Worm (Caenorhabditis elegans) whole organism, late embryonic: ENCODE data around the gene basl-1.

ENCODE experiments used
- C08G9.2 ChIP-seq: sonication (generic microtip); optimal IDR thresholded peaks from 2 replicates; lab custom pipeline; 2016; ENCODE audit warnings: mild to moderate bottlenecking, missing genetic modification characterization, moderate library complexity, missing compliant biosample characterization
- C38D4.7 ChIP-seq: fragments of 200-800 bp; sonication (Bioruptor generic); optimal IDR thresholded peaks from 2 replicates; lab custom pipeline; 2018; ENCODE audit warnings: mild to moderate bottlenecking, missing genetic modification characterization, moderate library complexity, missing compliant biosample characterization
- F13H6.1 ChIP-seq: sonication (generic microtip); optimal IDR thresholded peaks from 2 replicates; lab custom pipeline; 2016; ENCODE audit warnings: missing genetic modification characterization, missing compliant biosample characterization
- K02D7.2 ChIP-seq: sonication (generic microtip); optimal IDR thresholded peaks from 2 replicates; lab custom pipeline; 2017; ENCODE audit warnings: mild to moderate bottlenecking, missing genetic modification characterization, missing compliant biosample characterization
- T23F11.4 ChIP-seq: fragments of 200-800 bp; sonication (Bioruptor generic); optimal IDR thresholded peaks from 2 replicates; lab custom pipeline; 2018; ENCODE audit warnings: mild to moderate bottlenecking, missing genetic modification characterization, missing compliant biosample characterization
- Y22D7AL.16 ChIP-seq: sonication (generic microtip); optimal IDR thresholded peaks from 2 replicates; lab custom pipeline; 2016; ENCODE audit warnings: missing genetic modification characterization, missing compliant biosample characterization
- ahr-1 ChIP-seq: sonication (generic microtip); optimal IDR thresholded peaks from 2 replicates; lab custom pipeline; 2016; ENCODE audit warnings: missing genetic modification characterization, missing compliant biosample characterization
- ama-1 ChIP-seq: fragments of 150-350 bp; optimal IDR thresholded peaks from 2 replicates; lab custom pipeline; 2014
- ceh-18 ChIP-seq: sonication (generic microtip); optimal IDR thresholded peaks from 2 replicates; lab custom pipeline; 2016; ENCODE audit warnings: missing genetic modification characterization, missing compliant biosample characterization
- ceh-19 ChIP-seq: fragments of 200-800 bp; sonication (Bioruptor generic); optimal IDR thresholded peaks from 2 replicates; lab custom pipeline; 2018; ENCODE audit warnings: mild to moderate bottlenecking, missing genetic modification characterization, missing compliant biosample characterization
- ceh-2 ChIP-seq: sonication (generic microtip); optimal IDR thresholded peaks from 2 replicates; lab custom pipeline; 2016; ENCODE audit warnings: missing genotype, missing genetic modification characterization, missing compliant biosample characterization
- ceh-22 ChIP-seq: sonication (generic microtip); optimal IDR thresholded peaks from 2 replicates; lab custom pipeline; 2017; ENCODE audit warnings: missing biosample characterization, missing genetic modification characterization
- ceh-30 ChIP-seq: fragments of 150-350 bp; optimal IDR thresholded peaks from 2 replicates; lab custom pipeline; 2014; ENCODE audit warnings: missing biosample characterization, missing genetic modification characterization
- ceh-31 ChIP-seq: sonication (generic microtip); optimal IDR thresholded peaks from 2 replicates; lab custom pipeline; 2016; ENCODE audit warnings: missing genetic modification characterization, missing compliant biosample characterization
- ceh-48 ChIP-seq: sonication (generic microtip); optimal IDR thresholded peaks from 2 replicates; lab custom pipeline; 2016; ENCODE audit warnings: missing genetic modification characterization, inconsistent platforms, missing compliant biosample characterization
- ceh-6 ChIP-seq: fragments of 200-800 bp; sonication (Bioruptor generic); optimal IDR thresholded peaks from 2 replicates; lab custom pipeline; 2018; ENCODE audit warnings: mild to moderate bottlenecking, missing genetic modification characterization, missing compliant biosample characterization
- ceh-9 ChIP-seq: sonication (generic microtip); optimal IDR thresholded peaks from 2 replicates; lab custom pipeline; 2016; ENCODE audit warnings: mild to moderate bottlenecking, missing genetic modification characterization, inconsistent platforms, missing compliant biosample characterization
- dmd-4 ChIP-seq: sonication (generic microtip); optimal IDR thresholded peaks from 2 replicates; lab custom pipeline; 2016; ENCODE audit warnings: borderline replicate concordance, missing genetic modification characterization, missing compliant biosample characterization
- dve-1 ChIP-seq: sonication (generic microtip); optimal IDR thresholded peaks from 2 replicates; lab custom pipeline; 2017; ENCODE audit warnings: antibody characterized with exemption, mild to moderate bottlenecking, missing genetic modification characterization, missing compliant biosample characterization
- fax-1 ChIP-seq: sonication (generic microtip); optimal IDR thresholded peaks from 2 replicates; lab custom pipeline; 2016; ENCODE audit warnings: missing genotype, missing genetic modification characterization, missing compliant biosample characterization
- gmeb-2 ChIP-seq: sonication (generic microtip); optimal IDR thresholded peaks from 2 replicates; lab custom pipeline; 2016; ENCODE audit warnings: missing genetic modification characterization, inconsistent platforms, missing compliant biosample characterization
- hlh-15 ChIP-seq: sonication (generic microtip); optimal IDR thresholded peaks from 2 replicates; lab custom pipeline; 2016; ENCODE audit warnings: missing genetic modification characterization, missing compliant biosample characterization
- hlh-30 ChIP-seq: sonication (generic microtip); optimal IDR thresholded peaks from 2 replicates; lab custom pipeline; 2017; ENCODE audit warnings: antibody characterized with exemption, missing genetic modification characterization, missing compliant biosample characterization; ENCODE audit not compliant: insufficient read depth
- hlh-6 ChIP-seq: sonication (generic microtip); optimal IDR thresholded peaks from 2 replicates; lab custom pipeline; 2016; ENCODE audit warnings: missing genotype, missing genetic modification characterization, missing compliant biosample characterization
- hlh-8 ChIP-seq: sonication (generic microtip); optimal IDR thresholded peaks from 2 replicates; lab custom pipeline; 2016; ENCODE audit warnings: missing genotype, missing genetic modification characterization, missing compliant biosample characterization
- lim-6 ChIP-seq: sonication (generic microtip); optimal IDR thresholded peaks from 2 replicates; lab custom pipeline; 2016; ENCODE audit warnings: missing genetic modification characterization, missing compliant biosample characterization
- lin-11 ChIP-seq: fragments of 200-800 bp; sonication (Bioruptor generic); optimal IDR thresholded peaks from 2 replicates; lab custom pipeline; 2018; ENCODE audit warnings: mild to moderate bottlenecking, missing genetic modification characterization, missing compliant biosample characterization
- madf-2 ChIP-seq: sonication (generic microtip); optimal IDR thresholded peaks from 2 replicates; lab custom pipeline; 2017; ENCODE audit warnings: missing genetic modification characterization, missing compliant biosample characterization
- mec-3 ChIP-seq: sonication (generic microtip); optimal IDR thresholded peaks from 2 replicates; lab custom pipeline; 2016; ENCODE audit warnings: borderline replicate concordance, missing genetic modification characterization, missing compliant biosample characterization
- nfya-1 ChIP-seq: sonication (generic microtip); optimal IDR thresholded peaks from 2 replicates; lab custom pipeline; 2017; ENCODE audit warnings: missing genetic modification characterization, mild to moderate bottlenecking, missing compliant biosample characterization, antibody characterized with exemption, moderate library complexity
- nhr-11 ChIP-seq: fragments of 150-350 bp; optimal IDR thresholded peaks from 2 replicates; lab custom pipeline; 2014; ENCODE audit warnings: missing biosample characterization, missing genetic modification characterization
- nhr-232 ChIP-seq: sonication (generic microtip); optimal IDR thresholded peaks from 2 replicates; lab custom pipeline; 2016; ENCODE audit warnings: missing genetic modification characterization, missing compliant biosample characterization
- odd-2 ChIP-seq: sonication (generic microtip); optimal IDR thresholded peaks from 2 replicates; lab custom pipeline; 2017; ENCODE audit warnings: antibody characterized with exemption, mild to moderate bottlenecking, missing genetic modification characterization, missing compliant biosample characterization
- pat-9 ChIP-seq: fragments of 200-800 bp; sonication (Bioruptor generic); optimal IDR thresholded peaks from 2 replicates; lab custom pipeline; 2018; ENCODE audit warnings: mild to moderate bottlenecking, missing genetic modification characterization, moderate library complexity, missing compliant biosample characterization
- pha-2 ChIP-seq: sonication (generic microtip); optimal IDR thresholded peaks from 2 replicates; lab custom pipeline; 2017; ENCODE audit warnings: mild to moderate bottlenecking, missing genetic modification characterization, missing compliant biosample characterization
- pqm-1 ChIP-seq: sonication (generic microtip); optimal IDR thresholded peaks from 2 replicates; lab custom pipeline; 2016; ENCODE audit warnings: missing genetic modification characterization, missing compliant biosample characterization
- ref-2 ChIP-seq: sonication (generic microtip); optimal IDR thresholded peaks from 2 replicates; lab custom pipeline; 2016; ENCODE audit warnings: missing genetic modification characterization, missing compliant biosample characterization
- rnt-1 ChIP-seq: sonication (generic microtip); optimal IDR thresholded peaks from 2 replicates; lab custom pipeline; 2016; ENCODE audit warnings: missing genetic modification characterization, missing compliant biosample characterization
- sox-4 ChIP-seq: sonication (generic microtip); optimal IDR thresholded peaks from 2 replicates; lab custom pipeline; 2017; ENCODE audit warnings: mild to moderate bottlenecking, missing genetic modification characterization, inconsistent platforms, missing compliant biosample characterization
- syd-9 ChIP-seq: sonication (generic microtip); optimal IDR thresholded peaks from 2 replicates; lab custom pipeline; 2016; ENCODE audit warnings: mild to moderate bottlenecking, missing genetic modification characterization, moderate library complexity, missing compliant biosample characterization
- tbx-2 ChIP-seq: sonication (generic microtip); optimal IDR thresholded peaks from 2 replicates; lab custom pipeline; 2016; ENCODE audit warnings: missing genetic modification characterization, missing compliant biosample characterization
- tbx-7 ChIP-seq: sonication (generic microtip); optimal IDR thresholded peaks from 2 replicates; lab custom pipeline; 2016; ENCODE audit warnings: missing genotype, missing genetic modification characterization, missing compliant biosample characterization
- ttx-3 ChIP-seq: sonication (generic microtip); optimal IDR thresholded peaks from 2 replicates; lab custom pipeline; 2016; ENCODE audit warnings: missing genetic modification reagents, missing genetic modification characterization, missing compliant biosample characterization
- unc-3 ChIP-seq, 2 experiments: fragments of 200-800 bp in 1 of 2; sonication (Bioruptor generic) in 1 of 2; sonication (generic microtip) in 1 of 2; conservative IDR thresholded peaks in 1 of 2; optimal IDR thresholded peaks in 1 of 2; 2 replicates each; pipeline versions ENCODE4 v1.3.6 to Lab custom; 2016 to 2022; ENCODE audit warnings: missing compliant biosample characterization in 2 of 2, missing genetic modification characterization in 2 of 2, missing genetic modification reagents in 1 of 2
- unc-42 ChIP-seq: sonication (generic microtip); optimal IDR thresholded peaks from 2 replicates; lab custom pipeline; 2016; ENCODE audit warnings: missing genotype, missing genetic modification characterization, missing compliant biosample characterization
- unc-86 ChIP-seq: sonication (generic microtip); optimal IDR thresholded peaks from 2 replicates; lab custom pipeline; 2016; ENCODE audit warnings: missing genetic modification characterization, missing compliant biosample characterization
- ztf-16 ChIP-seq: sonication (generic microtip); optimal IDR thresholded peaks from 2 replicates; lab custom pipeline; 2017; ENCODE audit warnings: missing genetic modification characterization, missing compliant biosample characterization

Gene basl-1

DNA sequence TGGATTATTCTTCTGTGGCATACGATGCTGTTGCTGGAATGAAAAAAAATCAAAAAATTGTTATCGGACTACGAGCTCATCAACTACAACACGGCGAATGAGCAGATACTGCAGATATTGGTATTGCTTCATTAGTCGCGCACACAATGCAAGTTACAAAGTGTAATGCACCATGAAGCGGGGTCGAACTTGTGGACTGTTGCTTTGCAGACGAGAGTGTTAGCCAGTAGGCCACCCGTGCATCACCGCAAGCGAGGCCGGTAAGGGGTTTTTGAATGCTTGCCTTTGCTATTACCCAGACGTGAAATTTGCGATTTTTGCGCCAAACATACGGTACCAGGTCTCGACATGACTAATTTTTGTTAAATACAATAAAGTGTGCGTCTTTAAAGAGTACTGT is 12.7 kb upstream of the basl-1 start (continued):
- TF ChIP-seq pha-2 (tag; lab: Kevin White, UChicago) (peak; percentile 91), unc-42 (tag; lab: Kevin White, UChicago) (no peak), unc-86 (tag; lab: Kevin White, UChicago) (peak; percentile 92), Y22D7AL.16 (tag; lab: Kevin White, UChicago) (peak; percentile 87), pat-9 (tag; lab: Kevin White, UChicago) (peak; percentile 97), F13H6.1 (tag; lab: Kevin White, UChicago) (peak; percentile 83), tbx-7 (tag; lab: Kevin White, UChicago) (peak; percentile 72), ceh-31 (peak; percentile 57), nhr-232 (tag; lab: Kevin White, UChicago) (peak; percentile 95), ttx-3 (peak; percentile 91), ceh-18 (tag; lab: Kevin White, UChicago) (peak; percentile 90), ref-2 (tag; lab: Kevin White, UChicago) (peak; percentile 92), ceh-9 (tag; lab: Kevin White, UChicago) (peak; percentile 54), dmd-4 (tag; lab: Kevin White, UChicago) (peak; percentile 83), lin-11 (tag; lab: Kevin White, UChicago) (peak; percentile 91), gmeb-2 (tag; lab: Kevin White, UChicago) (peak; percentile 88), ahr-1 (tag; lab: Kevin White, UChicago) (peak; percentile 82), unc-3 (GFP tag; conservative IDR thresholded peaks at IDR 0.05; lab: Robert Waterston, UW) (peak; percentile 80), unc-3 (tag; optimal IDR thresholded peaks at IDR 0.05; lab: Kevin White, UChicago) (peak; percentile 71), sox-4 (tag; lab: Kevin White, UChicago) (peak; percentile 91), tbx-2 (peak; percentile 90), ceh-2 (tag; lab: Kevin White, UChicago) (peak; percentile 83), ceh-48 (tag; lab: Kevin White, UChicago) (peak; percentile 82), ztf-16 (tag; lab: Kevin White, UChicago) (peak; percentile 92), ceh-30 (tag; lab: Kevin White, UChicago) (peak; percentile 10), C08G9.2 (peak; percentile 78), hlh-15 (peak; percentile 36), K02D7.2 (tag; lab: Kevin White, UChicago) (peak; percentile 80), ceh-19 (GFP tag; lab: Kevin White, UChicago) (peak; percentile 91), hlh-30 (tag; lab: Kevin White, UChicago) (peak; percentile 61), ceh-22 (tag; lab: Kevin White, UChicago) (no peak), mec-3 (tag; lab: Kevin White, UChicago) (peak; percentile 35), nfya-1 (tag; lab: Kevin White, UChicago) (peak; percentile 64), hlh-8 (tag; lab: Kevin White, UChicago) (peak; percentile 71), rnt-1 (tag; lab: Kevin White, UChicago) (peak; percentile 88), dve-1 (tag; lab: Kevin White, UChicago) (peak; percentile 93), C38D4.7 (GFP tag; lab: Kevin White, UChicago) (peak; percentile 90), lim-6 (peak; percentile 51), ama-1 (lab: Kevin White, UChicago) (no peak), T23F11.4 (GFP tag; lab: Kevin White, UChicago) (peak; percentile 91), hlh-6 (tag; lab: Kevin White, UChicago) (peak; percentile 98), odd-2 (tag; lab: Kevin White, UChicago) (peak; percentile 65), pqm-1 (tag; lab: Kevin White, UChicago) (peak; percentile 66), syd-9 (tag; lab: Kevin White, UChicago) (peak; percentile 82), fax-1 (tag; lab: Kevin White, UChicago) (peak; percentile 72), nhr-11 (tag; lab: Kevin White, UChicago) (no peak), ceh-6 (GFP tag; lab: Kevin White, UChicago) (peak; percentile 98), madf-2 (tag; lab: Kevin White, UChicago) (peak; percentile 86)
